Fruit fly (Drosophila melanogaster): ENCODE results near the gene CG14187.

- TF ChIP-seq psq (optimal IDR thresholded peaks at IDR 0.05): no peak
- TF ChIP-seq Sin3A (optimal IDR thresholded peaks at IDR 0.05): no peak
- TF ChIP-seq insv (optimal IDR thresholded peaks at IDR 0.05): no peak
- no peak for TF ChIP-seq ttk (optimal IDR thresholded peaks at IDR 0.05)
- no peak for TF ChIP-seq h (optimal IDR thresholded peaks at IDR 0.05)
Measured at dm6 chr3L:20126106-20126505, 13.5 kb upstream of the CG14187 start.
